Worm (Caenorhabditis elegans) whole organism, young adult: ENCODE measurements around the gene B0336.7.

Experiments
- F39B2.1 ChIP-seq: fragments of 200-800 bp; sonication (Bioruptor generic); IDR thresholded peaks from 2 replicates; pipeline ENCODE4 v1.3.6; 2022; ENCODE audit warnings: missing genetic modification reagents, missing genetic modification characterization, missing compliant biosample characterization
- F57A8.1 ChIP-seq: fragments of 200-800 bp; sonication (Bioruptor generic); optimal IDR thresholded peaks from 2 replicates; lab custom pipeline; 2018; ENCODE audit warnings: mild to moderate bottlenecking, missing genetic modification characterization, moderate library complexity, missing compliant biosample characterization
- Y56A3A.18 ChIP-seq: fragments of 200-800 bp; sonication (Bioruptor generic); IDR thresholded peaks from 2 replicates; pipeline ENCODE4 v1.3.6; 2022; ENCODE audit warnings: missing genetic modification reagents, missing genetic modification characterization, missing compliant biosample characterization
- ZK185.1 ChIP-seq: sonication (generic microtip); optimal IDR thresholded peaks from 2 replicates; lab custom pipeline; 2016; ENCODE audit warnings: mild to moderate bottlenecking, missing genetic modification characterization, missing compliant biosample characterization; ENCODE audit not compliant: poor library complexity, severe bottlenecking
- cebp-1 ChIP-seq, 2 experiments: fragments of 200-800 bp in 1 of 2; sonication (Bioruptor generic) in 1 of 2; sonication (generic microtip) in 1 of 2; IDR thresholded peaks in 1 of 2; optimal IDR thresholded peaks in 1 of 2; 2 replicates each; pipeline versions ENCODE4 v1.3.6 to Lab custom; 2017 to 2022; ENCODE audit warnings: missing compliant biosample characterization in 2 of 2, missing genetic modification characterization in 2 of 2, mild to moderate bottlenecking in 1 of 2, missing genetic modification reagents in 1 of 2, moderate library complexity in 1 of 2
- ceh-100 ChIP-seq: fragments of 200-800 bp; sonication (Bioruptor generic); IDR thresholded peaks from 2 replicates; pipeline ENCODE4 v1.3.6; 2022; ENCODE audit warnings: missing genetic modification reagents, missing genetic modification characterization, missing compliant biosample characterization
- ceh-27 ChIP-seq: fragments of 200-800 bp; sonication (Bioruptor generic); optimal IDR thresholded peaks from 2 replicates; lab custom pipeline; 2018; ENCODE audit warnings: mild to moderate bottlenecking, missing genetic modification characterization, moderate library complexity, missing compliant biosample characterization
- die-1 ChIP-seq: sonication (generic microtip); optimal IDR thresholded peaks from 2 replicates; lab custom pipeline; 2016; ENCODE audit warnings: missing genotype, mild to moderate bottlenecking, missing genetic modification characterization, missing compliant biosample characterization
- egl-44 ChIP-seq: fragments of 200-800 bp; sonication (Bioruptor generic); IDR thresholded peaks from 2 replicates; pipeline ENCODE4 v1.3.6; 2022; ENCODE audit warnings: missing genetic modification reagents, missing genetic modification characterization, missing compliant biosample characterization
- egrh-3 ChIP-seq: fragments of 200-800 bp; sonication (Bioruptor generic); IDR thresholded peaks from 2 replicates; pipeline ENCODE4 v1.3.6; 2022; ENCODE audit warnings: missing genetic modification reagents, missing genetic modification characterization, missing compliant biosample characterization
- ekl-4 ChIP-seq: fragments of 200-800 bp; sonication (Bioruptor generic); IDR thresholded peaks from 2 replicates; pipeline ENCODE4 v1.3.6; 2022; ENCODE audit warnings: missing genetic modification reagents, missing genetic modification characterization, missing compliant biosample characterization
- gei-17 ChIP-seq: fragments of 200-800 bp; sonication (Bioruptor generic); optimal IDR thresholded peaks from 2 replicates; lab custom pipeline; 2018; ENCODE audit warnings: mild to moderate bottlenecking, missing genetic modification characterization, missing compliant biosample characterization
- hlh-26 ChIP-seq: fragments of 200-800 bp; sonication (Bioruptor generic); conservative IDR thresholded peaks from 2 replicates; pipeline ENCODE4 v1.3.6; 2022; ENCODE audit warnings: missing genetic modification reagents, missing genetic modification characterization, missing compliant biosample characterization
- hmg-1.2 ChIP-seq: fragments of 200-800 bp; sonication (Bioruptor generic); IDR thresholded peaks from 2 replicates; pipeline ENCODE4 v1.3.6; 2022; ENCODE audit warnings: missing genetic modification reagents, missing genetic modification characterization, missing compliant biosample characterization
- let-607 ChIP-seq, 2 experiments: fragments of 200-800 bp in 1 of 2; sonication (Bioruptor generic) in 1 of 2; sonication (generic microtip) in 1 of 2; optimal IDR thresholded peaks; 2 replicates each; lab custom pipeline; 2016 to 2018; ENCODE audit warnings: mild to moderate bottlenecking in 2 of 2, missing compliant biosample characterization in 2 of 2, missing genetic modification characterization in 2 of 2, moderate library complexity in 2 of 2, missing genotype in 1 of 2
- lir-1 ChIP-seq: fragments of 200-800 bp; sonication (Bioruptor generic); conservative IDR thresholded peaks from 2 replicates; pipeline ENCODE4 v1.3.6; 2022; ENCODE audit warnings: missing genetic modification reagents, missing genetic modification characterization, missing compliant biosample characterization
- lsy-27 ChIP-seq: sonication (generic microtip); optimal IDR thresholded peaks from 2 replicates; lab custom pipeline; 2017; ENCODE audit warnings: missing genetic modification characterization, mild to moderate bottlenecking, missing compliant biosample characterization, antibody characterized with exemption, missing genotype, borderline replicate concordance; ENCODE audit not compliant: insufficient read depth
- madf-6 ChIP-seq: fragments of 200-800 bp; sonication (Bioruptor generic); IDR thresholded peaks from 2 replicates; pipeline ENCODE4 v1.3.6; 2022; ENCODE audit warnings: missing genetic modification reagents, missing genetic modification characterization, missing compliant biosample characterization
- madf-8 ChIP-seq: fragments of 200-800 bp; sonication (Bioruptor generic); conservative IDR thresholded peaks from 2 replicates; pipeline ENCODE4 v1.3.6; 2022; ENCODE audit warnings: missing genetic modification reagents, missing genetic modification characterization, missing compliant biosample characterization
- nfya-1 ChIP-seq: sonication (generic microtip); optimal IDR thresholded peaks from 2 replicates; lab custom pipeline; 2017; ENCODE audit warnings: antibody characterized with exemption, missing compliant biosample characterization, missing genetic modification characterization, borderline replicate concordance; ENCODE audit not compliant: insufficient read depth
- nhr-27 ChIP-seq: fragments of 200-800 bp; sonication (Bioruptor generic); optimal IDR thresholded peaks from 2 replicates; lab custom pipeline; 2018; ENCODE audit warnings: mild to moderate bottlenecking, missing genetic modification characterization, moderate library complexity, missing compliant biosample characterization
- nhr-90 ChIP-seq: sonication (generic microtip); optimal IDR thresholded peaks from 2 replicates; lab custom pipeline; 2016; ENCODE audit warnings: missing genotype, mild to moderate bottlenecking, missing genetic modification characterization, missing compliant biosample characterization
- repo-1 ChIP-seq: sonication (generic microtip); optimal IDR thresholded peaks from 2 replicates; lab custom pipeline; 2017; ENCODE audit warnings: mild to moderate bottlenecking, missing genetic modification characterization, missing compliant biosample characterization
- snpc-3.4 ChIP-seq: sonication (generic microtip); optimal IDR thresholded peaks from 2 replicates; lab custom pipeline; 2017; ENCODE audit warnings: missing genetic modification characterization, mild to moderate bottlenecking, missing compliant biosample characterization, antibody characterized with exemption, moderate library complexity, missing genotype, missing genetic modification reagents
- somi-1 ChIP-seq: fragments of 200-800 bp; sonication (Bioruptor generic); optimal IDR thresholded peaks from 2 replicates; lab custom pipeline; 2018; ENCODE audit warnings: mild to moderate bottlenecking, missing genetic modification characterization, missing compliant biosample characterization
- zfh-2 ChIP-seq: fragments of 200-800 bp; sonication (Bioruptor generic); conservative IDR thresholded peaks from 2 replicates; pipeline ENCODE4 v1.3.6; 2022; ENCODE audit warnings: missing genetic modification reagents, missing genetic modification characterization, missing compliant biosample characterization
- ztf-25 ChIP-seq: fragments of 200-800 bp; sonication (Bioruptor generic); IDR thresholded peaks from 2 replicates; pipeline ENCODE4 v1.3.6; 2022; ENCODE audit warnings: missing genetic modification reagents, missing genetic modification characterization, missing compliant biosample characterization
- ztf-28 ChIP-seq: fragments of 200-800 bp; sonication (Bioruptor generic); IDR thresholded peaks from 2 replicates; pipeline ENCODE4 v1.3.6; 2022; ENCODE audit warnings: missing genetic modification reagents, missing genetic modification characterization, missing compliant biosample characterization
- ztf-6 ChIP-seq: fragments of 200-800 bp; sonication (Bioruptor generic); IDR thresholded peaks from 2 replicates; pipeline ENCODE4 v1.3.6; 2022; ENCODE audit warnings: missing genetic modification reagents, missing genetic modification characterization, missing compliant biosample characterization

The B0336.7 gene

DNA sequence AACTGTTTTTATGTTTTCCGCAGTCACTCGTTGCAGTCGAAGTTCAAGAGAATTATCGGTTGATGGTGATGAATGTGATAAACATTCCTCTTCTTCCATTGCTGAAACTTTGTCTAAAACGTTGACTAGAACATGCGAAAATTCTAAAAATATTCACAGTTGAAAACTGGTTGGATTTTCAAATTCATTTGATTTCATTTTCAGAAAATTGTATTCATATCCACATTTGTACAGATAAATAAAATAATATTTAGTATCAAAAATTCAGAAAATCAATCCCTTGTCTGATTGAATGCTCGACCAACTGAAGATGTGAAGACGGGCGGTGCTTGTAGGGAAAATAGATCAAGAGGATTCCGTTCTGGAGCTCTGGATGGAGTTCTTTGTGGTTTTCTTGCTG, 19.4 kb downstream of the B0336.7 start, which contains the start of gene F54E7.9:
F54E7.9 (minus strand) TSS at position 101 of the 400 bp plus-strand sequence.
- TF ChIP-seq lir-1 (no peak), snpc-3.4 (tag; lab: Kevin White, UChicago) (no peak), ekl-4 (GFP tag; lab: Robert Waterston, UW) (no peak), F39B2.1 (GFP tag; lab: Robert Waterston, UW) (no peak), ZK185.1 (tag; lab: Kevin White, UChicago) (no peak), hmg-1.2 (no peak), ceh-100 (no peak), ztf-28 (GFP tag; lab: Robert Waterston, UW) (no peak), let-607 (tag; optimal IDR thresholded peaks at IDR 0.05; lab: Kevin White, UChicago) (no peak), Y56A3A.18 (GFP tag; lab: Robert Waterston, UW) (no peak), F57A8.1 (no peak), ceh-27 (GFP tag; lab: Kevin White, UChicago) (no peak), gei-17 (GFP tag; lab: Kevin White, UChicago) (no peak), somi-1 (GFP tag; lab: Kevin White, UChicago) (no peak)

DNA sequence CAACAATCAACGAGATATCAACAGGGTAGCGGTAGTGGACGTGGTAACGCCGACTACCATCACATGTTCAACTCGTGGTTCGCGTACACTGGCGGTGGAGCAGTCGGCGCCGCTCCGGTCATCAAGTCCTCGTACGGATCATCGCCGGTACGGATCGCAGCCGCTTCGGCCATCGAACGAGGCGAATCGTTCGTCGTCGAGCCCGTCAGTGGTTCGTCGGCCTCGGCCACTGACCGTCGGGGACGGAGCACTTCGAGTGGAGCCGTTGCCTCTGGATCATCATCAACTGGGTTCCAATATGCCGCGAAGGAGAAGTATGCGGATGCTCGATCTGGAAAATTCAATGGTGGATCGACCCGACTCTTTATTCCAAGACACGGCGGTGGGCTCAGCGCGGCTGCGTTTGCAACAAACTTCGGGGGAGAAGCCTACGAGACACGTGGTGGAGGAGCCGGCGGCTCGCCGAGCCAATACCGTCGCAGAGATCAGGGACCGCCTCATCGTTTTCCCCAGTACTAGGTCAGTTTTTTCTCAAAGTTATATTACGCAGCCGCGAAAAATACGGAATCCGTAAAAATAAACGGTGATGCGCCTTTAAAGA, 21.7 kb downstream of the B0336.7 start:
- TF ChIP-seq egrh-3 (GFP tag; lab: Robert Waterston, UW) (peak; percentile 80; the same call in 1 of the 2 replicates), ztf-25 (GFP tag; lab: Robert Waterston, UW) (no peak), hlh-26 (GFP tag; lab: Robert Waterston, UW) (no peak), nfya-1 (tag; lab: Kevin White, UChicago) (no peak), repo-1 (tag; lab: Kevin White, UChicago) (peak; percentile 15), die-1 (tag; lab: Kevin White, UChicago) (no peak), zfh-2 (GFP tag; lab: Robert Waterston, UW) (peak; percentile 91), gei-17 (GFP tag; lab: Kevin White, UChicago) (no peak), nhr-90 (tag; lab: Kevin White, UChicago) (no peak), madf-8 (GFP tag; lab: Robert Waterston, UW) (no peak), nhr-27 (tag; lab: Kevin White, UChicago) (no peak)

DNA sequence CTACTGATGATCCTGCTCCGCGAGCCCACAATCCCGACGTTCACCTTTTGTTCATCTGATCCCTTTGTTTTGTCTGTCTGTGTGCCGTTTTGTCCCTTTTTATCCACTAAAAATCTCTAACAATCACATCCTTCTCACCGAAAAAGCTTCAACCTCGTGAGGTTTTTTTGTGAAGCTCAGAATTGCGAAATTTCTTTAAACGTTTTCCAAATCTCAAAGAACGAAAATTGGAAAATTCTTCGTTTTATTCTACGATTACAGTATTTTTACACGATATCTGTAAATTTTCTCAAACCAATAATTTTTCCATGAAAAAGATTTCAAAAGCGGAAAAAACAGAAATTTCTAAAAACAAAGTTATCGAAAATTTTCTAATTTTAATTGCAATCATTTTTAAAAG, 23.0 kb downstream of the B0336.7 start:
- TF ChIP-seq cebp-1 (GFP tag; IDR thresholded peaks at IDR 0.05; lab: Robert Waterston, UW), result no peak
- TF ChIP-seq cebp-1 (tag; optimal IDR thresholded peaks at IDR 0.05; lab: Kevin White, UChicago), result peak; percentile 50
- no peak for TF ChIP-seq snpc-3.4 (tag; lab: Kevin White, UChicago)

DNA sequence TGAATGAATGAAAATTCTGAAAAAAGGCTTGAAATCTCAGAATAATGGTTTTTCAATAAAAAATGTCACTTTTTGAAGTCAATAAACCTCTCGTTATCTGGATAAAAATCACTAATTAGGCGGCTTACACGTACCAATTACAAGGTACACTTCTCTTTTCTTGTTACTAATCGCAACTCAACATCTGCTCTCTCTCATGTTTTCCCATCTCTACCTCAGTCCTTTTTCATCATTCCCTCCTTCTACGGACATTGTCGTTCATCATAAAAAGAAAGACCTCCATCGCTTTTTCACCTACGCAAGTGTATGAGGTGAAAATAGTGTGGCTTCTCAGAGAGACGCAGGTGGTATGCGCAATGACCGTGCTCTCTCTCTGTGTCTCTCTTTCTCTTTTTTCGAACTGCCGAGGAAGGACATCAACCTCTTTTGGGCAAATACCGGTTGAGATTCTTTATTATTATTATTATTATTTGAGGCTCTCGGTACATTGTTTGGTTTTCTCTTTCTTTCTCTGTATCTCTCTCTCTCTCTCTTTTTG, 29.1 kb downstream of the B0336.7 start:
- TF ChIP-seq cebp-1 (GFP tag; IDR thresholded peaks at IDR 0.05; lab: Robert Waterston, UW) (no peak), cebp-1 (tag; optimal IDR thresholded peaks at IDR 0.05; lab: Kevin White, UChicago) (peak; percentile 11), lsy-27 (tag; lab: Kevin White, UChicago) (no peak), hmg-1.2 (peak; percentile 70; the same call in 1 of the 2 replicates)
- TF ChIP-seq, all 124 proteins: peak for 2

DNA sequence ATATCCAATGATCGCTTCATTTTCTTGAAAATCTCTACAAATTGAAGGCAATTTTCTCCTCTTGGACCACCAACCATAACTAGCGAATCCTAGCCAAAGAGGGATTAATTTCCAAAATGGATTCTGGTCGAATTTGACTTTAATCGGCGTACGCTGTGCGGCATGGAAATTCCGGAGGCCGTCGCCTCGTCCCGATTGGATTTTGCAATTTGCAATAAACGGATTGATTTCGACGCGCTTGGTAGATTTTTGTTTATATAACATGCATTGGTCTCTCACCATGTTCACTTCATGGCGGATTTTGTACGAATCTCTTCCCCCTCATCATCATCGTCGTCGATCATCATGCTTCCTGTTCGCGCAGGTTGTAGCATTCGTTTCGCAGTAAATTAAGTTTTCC, 31.5 kb downstream of the B0336.7 start:
- TF ChIP-seq madf-6 (GFP tag; lab: Robert Waterston, UW) (no peak), zfh-2 (GFP tag; lab: Robert Waterston, UW) (no peak), ztf-6 (no peak), nfya-1 (tag; lab: Kevin White, UChicago) (no peak), egl-44 (GFP tag; lab: Robert Waterston, UW) (no peak), Y56A3A.18 (GFP tag; lab: Robert Waterston, UW) (no peak)
